Worm (Caenorhabditis elegans) whole organism, L3 larva: ENCODE data around the gene sec-61.A.

Experiments
- R02D3.7 ChIP-seq: fragments of 150-350 bp; optimal IDR thresholded peaks from 2 replicates; lab custom pipeline; 2014; ENCODE audit warnings: missing biosample characterization, missing genetic modification characterization
- ZK546.5 ChIP-seq: sonication (generic microtip); optimal IDR thresholded peaks from 2 replicates; lab custom pipeline; 2017; ENCODE audit warnings: missing biosample characterization, missing genetic modification characterization
- aly-2 ChIP-seq: fragments of 150-350 bp; optimal IDR thresholded peaks from 2 replicates; lab custom pipeline; 2014; ENCODE audit warnings: missing biosample characterization, missing genetic modification characterization
- ama-1 ChIP-seq: fragments of 150-350 bp; optimal IDR thresholded peaks from 2 replicates; lab custom pipeline; 2018
- ceh-16 ChIP-seq: sonication (generic microtip); optimal IDR thresholded peaks from 2 replicates; lab custom pipeline; 2017; ENCODE audit warnings: missing biosample characterization, missing genetic modification characterization
- ceh-28 ChIP-seq: fragments of 150-350 bp; optimal IDR thresholded peaks from 2 replicates; lab custom pipeline; 2014; ENCODE audit warnings: missing biosample characterization, missing genetic modification reagents, missing genetic modification characterization
- ceh-9 ChIP-seq: sonication (generic microtip); optimal IDR thresholded peaks from 2 replicates; lab custom pipeline; 2018; ENCODE audit warnings: missing biosample characterization, missing genetic modification characterization
- daf-12 ChIP-seq: fragments of 150-350 bp; optimal IDR thresholded peaks from 2 replicates; lab custom pipeline; 2014; ENCODE audit warnings: missing biosample characterization, missing genetic modification reagents, missing genetic modification characterization
- egl-27 ChIP-seq: sonication (generic microtip); optimal IDR thresholded peaks from 4 replicates; lab custom pipeline; 2017; ENCODE audit warnings: missing biosample characterization, missing genetic modification reagents, missing genetic modification characterization
- elt-1 ChIP-seq: fragments of 150-350 bp; optimal IDR thresholded peaks from 2 replicates; lab custom pipeline; 2014; ENCODE audit warnings: missing biosample characterization, missing genetic modification characterization
- elt-2 ChIP-seq: sonication (generic microtip); optimal IDR thresholded peaks from 2 replicates; lab custom pipeline; 2016; ENCODE audit warnings: missing genetic modification reagents, mild to moderate bottlenecking, missing genetic modification characterization, missing compliant biosample characterization
- elt-3 ChIP-seq, 3 experiments: fragments of 150-350 bp in 1 of 3; sonication (generic microtip) in 2 of 3; optimal IDR thresholded peaks; 2 replicates in 2 of 3; 4 replicates in 1 of 3; lab custom pipeline; 2014 to 2017; ENCODE audit warnings: missing biosample characterization in 3 of 3, missing genetic modification characterization in 3 of 3
- eor-1 ChIP-seq, 2 experiments: fragments of 150-350 bp; optimal IDR thresholded peaks; 2 replicates each; lab custom pipeline; 2014 to 2018; ENCODE audit warnings: missing biosample characterization in 2 of 2, missing genetic modification characterization in 2 of 2
- fkh-10 ChIP-seq: sonication (generic microtip); optimal IDR thresholded peaks from 2 replicates; lab custom pipeline; 2017; ENCODE audit warnings: missing biosample characterization, missing genetic modification reagents, missing genetic modification characterization
- fkh-2 ChIP-seq: fragments of 150-350 bp; optimal IDR thresholded peaks from 2 replicates; lab custom pipeline; 2014; ENCODE audit warnings: missing biosample characterization, missing genetic modification reagents, missing genetic modification characterization
- fos-1 ChIP-seq: fragments of 150-350 bp; optimal IDR thresholded peaks from 2 replicates; lab custom pipeline; 2014; ENCODE audit warnings: missing biosample characterization, missing genetic modification characterization
- hmg-11 ChIP-seq: sonication (generic microtip); optimal IDR thresholded peaks from 2 replicates; lab custom pipeline; 2016; ENCODE audit warnings: missing genetic modification characterization, missing compliant biosample characterization
- jun-1 ChIP-seq: fragments of 150-350 bp; optimal IDR thresholded peaks from 2 replicates; lab custom pipeline; 2014; ENCODE audit warnings: missing biosample characterization, missing genetic modification reagents, missing genetic modification characterization
- lin-15B ChIP-seq: fragments of 150-350 bp; optimal IDR thresholded peaks from 2 replicates; lab custom pipeline; 2014; ENCODE audit warnings: missing biosample characterization, missing genetic modification characterization
- lin-39 ChIP-seq: fragments of 150-350 bp; optimal IDR thresholded peaks from 2 replicates; lab custom pipeline; 2018; ENCODE audit warnings: missing biosample characterization, missing genetic modification reagents, missing genetic modification characterization
- lsy-12 ChIP-seq: sonication (generic microtip); optimal IDR thresholded peaks from 2 replicates; lab custom pipeline; 2016; ENCODE audit warnings: mild to moderate bottlenecking, missing genetic modification characterization, missing compliant biosample characterization
- mdl-1 ChIP-seq: fragments of 150-350 bp; optimal IDR thresholded peaks from 2 replicates; lab custom pipeline; 2014; ENCODE audit warnings: missing biosample characterization, missing genetic modification characterization
- mml-1 ChIP-seq: fragments of 150-350 bp; sonication (generic microtip); optimal IDR thresholded peaks from 3 replicates; lab custom pipeline; 2014; ENCODE audit warnings: missing biosample characterization, missing genetic modification characterization
- nfya-1 ChIP-seq: sonication (generic microtip); optimal IDR thresholded peaks from 2 replicates; lab custom pipeline; 2017; ENCODE audit warnings: missing genetic modification characterization, mild to moderate bottlenecking, missing compliant biosample characterization, antibody characterized with exemption, moderate library complexity; ENCODE audit not compliant: insufficient read depth
- nhr-11 ChIP-seq: fragments of 150-350 bp; optimal IDR thresholded peaks from 2 replicates; lab custom pipeline; 2014; ENCODE audit warnings: missing biosample characterization, missing genetic modification characterization
- nhr-23 ChIP-seq: fragments of 150-350 bp; optimal IDR thresholded peaks from 2 replicates; lab custom pipeline; 2014; ENCODE audit warnings: missing biosample characterization, missing genetic modification reagents, missing genetic modification characterization
- nhr-25 ChIP-seq: sonication (generic microtip); optimal IDR thresholded peaks from 2 replicates; lab custom pipeline; 2017; ENCODE audit warnings: missing biosample characterization, missing genetic modification characterization
- nhr-28 ChIP-seq: fragments of 150-350 bp; optimal IDR thresholded peaks from 2 replicates; lab custom pipeline; 2014; ENCODE audit warnings: missing biosample characterization, missing genetic modification characterization
- nhr-43 ChIP-seq: sonication (generic microtip); optimal IDR thresholded peaks from 2 replicates; lab custom pipeline; 2016; ENCODE audit warnings: mild to moderate bottlenecking, missing genetic modification characterization, missing compliant biosample characterization; ENCODE audit not compliant: poor library complexity, severe bottlenecking
- nhr-67 ChIP-seq: fragments of 150-350 bp; optimal IDR thresholded peaks from 2 replicates; lab custom pipeline; 2014; ENCODE audit warnings: missing biosample characterization, missing genetic modification characterization
- nhr-76 ChIP-seq: fragments of 150-350 bp; sonication (generic microtip); optimal IDR thresholded peaks from 5 replicates; lab custom pipeline; 2014; ENCODE audit warnings: missing biosample characterization, missing genetic modification characterization
- nhr-77 ChIP-seq: fragments of 150-350 bp; optimal IDR thresholded peaks from 2 replicates; lab custom pipeline; 2014; ENCODE audit warnings: missing biosample characterization, missing genetic modification characterization
- pha-4 ChIP-seq: fragments of 150-350 bp; optimal IDR thresholded peaks from 2 replicates; lab custom pipeline; 2014; ENCODE audit warnings: missing biosample characterization, missing genetic modification reagents, missing genetic modification characterization
- pqm-1 ChIP-seq: fragments of 150-350 bp; optimal IDR thresholded peaks from 2 replicates; lab custom pipeline; 2017; ENCODE audit warnings: missing biosample characterization, missing genetic modification characterization, inconsistent platforms
- sea-2 ChIP-seq: fragments of 150-350 bp; sonication (generic microtip); optimal IDR thresholded peaks from 4 replicates; lab custom pipeline; 2014; ENCODE audit warnings: missing biosample characterization, missing genetic modification reagents, missing genetic modification characterization
- skn-1 ChIP-seq: fragments of 150-350 bp; optimal IDR thresholded peaks from 2 replicates; lab custom pipeline; 2014; ENCODE audit warnings: missing biosample characterization, missing genetic modification characterization
- unc-39 ChIP-seq: sonication (generic microtip); optimal IDR thresholded peaks from 4 replicates; lab custom pipeline; 2017; ENCODE audit warnings: missing biosample characterization, missing genetic modification characterization
- unc-62 ChIP-seq: fragments of 150-350 bp; sonication (generic microtip); optimal IDR thresholded peaks from 4 replicates; lab custom pipeline; 2014; ENCODE audit warnings: missing biosample characterization, missing genetic modification reagents, missing genetic modification characterization
- ztf-11 ChIP-seq: fragments of 150-350 bp; optimal IDR thresholded peaks from 2 replicates; lab custom pipeline; 2014; ENCODE audit warnings: missing biosample characterization, missing genetic modification characterization
- ztf-4 ChIP-seq: fragments of 150-350 bp; optimal IDR thresholded peaks from 2 replicates; lab custom pipeline; 2014; ENCODE audit warnings: missing biosample characterization, missing genetic modification characterization

The sec-61.A gene

ce11 chrIV:14795918-14796488 lies 29.1 kb downstream of the sec-61.A start, which contains the start of gene coq-3:
TSS of gene coq-3 (minus strand) at chrIV:14796324.
- TF ChIP-seq ztf-11 (tag; lab: Kevin White, UChicago) (no peak), jun-1 (tag; lab: Kevin White, UChicago) (no peak), ceh-16 (tag; lab: Kevin White, UChicago) (no peak), nhr-76 (no peak), ama-1 (lab: Kevin White, UChicago) (peak; percentile 83), nhr-43 (peak; percentile 15), nhr-11 (tag; lab: Kevin White, UChicago) (no peak), ztf-4 (tag; lab: Kevin White, UChicago) (peak; percentile 5), aly-2 (tag; lab: Kevin White, UChicago) (no peak), fos-1 (tag; lab: Kevin White, UChicago) (no peak)

DNA sequence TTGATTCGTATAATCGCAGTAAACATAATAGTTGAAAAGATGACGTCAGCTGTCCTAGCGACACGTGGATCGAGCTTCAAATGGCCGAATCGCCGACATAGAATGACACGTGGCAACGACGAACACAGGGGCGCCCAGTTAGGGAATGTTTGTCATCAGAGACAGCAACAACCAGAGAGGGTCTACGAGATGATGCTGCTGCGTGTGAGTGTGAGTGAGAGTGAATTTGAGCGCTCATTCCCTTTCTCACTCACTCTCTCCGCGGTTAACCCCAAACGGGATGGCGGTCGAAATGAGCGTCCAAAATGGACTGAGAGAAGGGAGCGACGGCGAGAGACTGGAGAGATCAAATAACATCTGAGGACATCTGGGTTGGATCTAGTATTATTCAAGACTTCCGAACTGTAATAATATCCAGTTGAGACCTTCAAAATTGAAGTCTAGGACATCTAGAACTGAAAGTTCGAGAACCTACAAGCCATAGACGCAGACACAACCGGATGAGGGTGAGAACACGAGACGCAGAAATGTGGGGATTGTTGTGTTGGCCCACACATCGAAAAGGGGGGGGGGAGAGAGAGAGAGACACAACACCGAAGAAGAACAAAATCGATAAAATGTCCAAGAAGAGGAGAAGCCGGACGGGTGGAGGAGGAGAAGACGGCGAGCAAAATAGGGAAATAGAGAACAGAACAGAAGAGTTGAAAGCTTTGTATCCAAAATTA lies 31.0 kb downstream of the sec-61.A start:
- peak; percentile 45 for TF ChIP-seq elt-2
- peak; percentile 48 for TF ChIP-seq hmg-11 (tag; lab: Kevin White, UChicago)
- peak; percentile 12 for TF ChIP-seq nhr-43
- TF ChIP-seq ztf-4 (tag; lab: Kevin White, UChicago), result peak; percentile 28
- TF ChIP-seq nfya-1 (tag; lab: Kevin White, UChicago), result peak; percentile 71
- TF ChIP-seq lin-15B, result peak; percentile 17
- TF ChIP-seq nhr-25, result peak; percentile 75
- peak; percentile 97 for TF ChIP-seq sea-2
- TF ChIP-seq nhr-23 (tag; lab: Kevin White, UChicago), result peak; percentile 43
- TF ChIP-seq ceh-28 (tag; lab: Kevin White, UChicago), result peak; percentile 70
- peak; percentile 5 for TF ChIP-seq elt-1 (tag; lab: Kevin White, UChicago)
- peak; percentile 15 for TF ChIP-seq lin-39 (tag; lab: Kevin White, UChicago)
- TF ChIP-seq pha-4 (tag; lab: Kevin White, UChicago), result peak; percentile 60
- TF ChIP-seq nhr-77 (tag; lab: Kevin White, UChicago), result no peak
- TF ChIP-seq lsy-12, result peak; percentile 59
- peak; percentile 23 for TF ChIP-seq mdl-1
- TF ChIP-seq jun-1 (tag; lab: Kevin White, UChicago), result peak; percentile 21
- no peak for TF ChIP-seq mml-1 (tag; lab: Kevin White, UChicago)
- TF ChIP-seq skn-1, result no peak
- TF ChIP-seq ama-1 (lab: Kevin White, UChicago), result peak; percentile 55
- no peak for TF ChIP-seq egl-27 (tag; lab: Kevin White, UChicago)
- TF ChIP-seq unc-39, result no peak
- TF ChIP-seq pqm-1, result peak; percentile 17
- TF ChIP-seq R02D3.7 (tag; lab: Kevin White, UChicago), result peak; percentile 24
- no peak for TF ChIP-seq fos-1 (tag; lab: Kevin White, UChicago)
- TF ChIP-seq, all 47 proteins: peak for 19

DNA sequence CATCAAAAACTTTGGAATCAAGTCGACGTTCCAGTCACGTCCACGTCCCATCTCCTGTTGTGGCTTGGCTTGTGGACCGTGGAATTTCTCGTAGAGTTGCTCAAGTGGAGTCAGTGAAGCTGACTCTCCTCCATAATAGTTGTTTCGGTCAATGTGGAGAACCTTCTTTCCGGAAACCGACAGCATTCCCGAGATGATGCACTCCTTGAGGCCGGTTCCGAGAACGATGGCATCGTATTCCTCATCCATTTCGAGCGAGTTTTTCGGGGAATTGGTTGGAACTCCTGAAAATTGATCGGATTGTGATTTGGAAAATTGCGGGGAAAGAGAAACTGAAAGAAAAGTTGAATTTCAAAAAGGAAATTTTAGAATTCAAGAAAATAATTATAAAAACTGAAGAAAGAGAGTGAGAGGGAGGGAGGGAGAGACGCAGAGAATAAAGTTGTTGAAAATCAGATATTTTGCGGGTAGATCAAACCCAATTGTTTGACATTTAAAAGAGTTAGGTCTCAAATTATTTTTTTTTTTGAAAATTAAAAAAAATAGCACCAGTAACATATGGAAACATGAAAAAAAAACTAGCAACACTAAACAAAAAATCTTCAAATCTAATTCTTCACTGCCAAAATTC lies 32.3 kb downstream of the sec-61.A start, which contains the start of gene gdi-1:
gdi-1 (minus strand) TSS at position 286 of the 631 bp plus-strand sequence.
- no peak for TF ChIP-seq nfya-1 (tag; lab: Kevin White, UChicago)
- TF ChIP-seq ama-1 (lab: Kevin White, UChicago), result peak; percentile 79
- no peak for TF ChIP-seq elt-3 (tag; optimal IDR thresholded peaks at IDR 0.05; lab: Kevin White, UChicago)
- peak; percentile 4 for TF ChIP-seq nhr-23 (tag; lab: Kevin White, UChicago)

ce11 chrIV:14790579-14790978 lies 34.5 kb downstream of the sec-61.A start:
- peak; percentile 6 for TF ChIP-seq ztf-4 (tag; lab: Kevin White, UChicago)
- TF ChIP-seq nhr-76, result no peak
- TF ChIP-seq jun-1 (tag; lab: Kevin White, UChicago), result no peak
- peak; percentile 16 for TF ChIP-seq pha-4 (tag; lab: Kevin White, UChicago)
- TF ChIP-seq nhr-25, result peak; percentile 8
- TF ChIP-seq eor-1 (tag; optimal IDR thresholded peaks at IDR 0.05; lab: Kevin White, UChicago), result no peak
- TF ChIP-seq nhr-43, result peak; percentile 19
- TF ChIP-seq nhr-28 (tag; lab: Kevin White, UChicago), result no peak
- no peak for TF ChIP-seq nhr-11 (tag; lab: Kevin White, UChicago)
- TF ChIP-seq ceh-9 (tag; lab: Kevin White, UChicago), result no peak
- TF ChIP-seq elt-2, result peak; percentile 23
- peak; percentile 61 for TF ChIP-seq ama-1 (lab: Kevin White, UChicago)
- TF ChIP-seq fkh-10, result no peak
- no peak for TF ChIP-seq mml-1 (tag; lab: Kevin White, UChicago)
- no peak for TF ChIP-seq daf-12
- TF ChIP-seq unc-62 (GFP tag; lab: Kevin White, UChicago), result no peak
- no peak for TF ChIP-seq fkh-2 (tag; lab: Kevin White, UChicago)
- no peak for TF ChIP-seq hmg-11 (tag; lab: Kevin White, UChicago)
- TF ChIP-seq fos-1 (tag; lab: Kevin White, UChicago), result no peak
- no peak for TF ChIP-seq sea-2
- TF ChIP-seq mdl-1, result no peak
- TF ChIP-seq elt-1 (tag; lab: Kevin White, UChicago), result no peak
- TF ChIP-seq nhr-67 (tag; lab: Kevin White, UChicago), result no peak
- no peak for TF ChIP-seq nfya-1 (tag; lab: Kevin White, UChicago)
- TF ChIP-seq aly-2 (tag; lab: Kevin White, UChicago), result no peak
- no peak for TF ChIP-seq R02D3.7 (tag; lab: Kevin White, UChicago)
- no peak for TF ChIP-seq ZK546.5
- TF ChIP-seq nhr-23 (tag; lab: Kevin White, UChicago), result no peak
- peak; percentile 10 for TF ChIP-seq lsy-12
